Fruit fly (Drosophila melanogaster) S2 (cell line): ENCODE results near the gene Mms19.
A peak's percentile ranks its signal among the peaks of the same experiment; 100 is the strongest.

ENCODE experiments used
- CG8478 ChIP-seq: fragments of >200 bp; optimal IDR thresholded peaks from 2 replicates; lab custom pipeline; 2018
- CTCF ChIP-seq, 2 experiments: fragments of >200 bp; optimal IDR thresholded peaks; 2 replicates each; lab custom pipeline; 2018

Mms19 gene

dm6 chr3R:5214162-5214916 is 18.0 kb upstream of the Mms19 start:
- TF ChIP-seq CG8478 (lab: Kevin White, UChicago) (no peak), CTCF (optimal IDR thresholded peaks at IDR 0.05; lab: Kevin White, UChicago) (no peak)

- TF ChIP-seq CG8478 (lab: Kevin White, UChicago) = no peak
- TF ChIP-seq CTCF (optimal IDR thresholded peaks at IDR 0.05; lab: Kevin White, UChicago) = no peak
Observed at dm6 chr3R:5215334-5216307, 16.7 kb upstream of the Mms19 start.

- TF ChIP-seq CTCF (optimal IDR thresholded peaks at IDR 0.05; lab: Kevin White, UChicago) = peak; percentile 82 to 85
- TF ChIP-seq CG8478 (lab: Kevin White, UChicago) = no peak
Observed at dm6 chr3R:5216308-5216765, 16.0 kb upstream of the Mms19 start.

dm6 chr3R:5217278-5217714 is 15.0 kb upstream of the Mms19 start, which contains the start of gene cno:
TSS of gene cno (minus strand) at chr3R:5217456.
- TF ChIP-seq CTCF (optimal IDR thresholded peaks at IDR 0.05; lab: Kevin White, UChicago) = peak; percentile 53 to 66
- TF ChIP-seq CG8478 (lab: Kevin White, UChicago) = no peak

- TF ChIP-seq CG8478 (lab: Kevin White, UChicago) (no peak), CTCF (optimal IDR thresholded peaks at IDR 0.05; lab: Kevin White, UChicago) (no peak)
Observed at dm6 chr3R:5219466-5219865, 12.9 kb upstream of the Mms19 start, which contains the start of the genes Prosbeta2R2 and CG1116. TSS of gene Prosbeta2R2 (minus strand) at chr3R:5219528. TSS of gene CG1116 (plus strand) at chr3R:5219657.

- TF ChIP-seq CTCF (optimal IDR thresholded peaks at IDR 0.05; lab: Kevin White, UChicago) (no peak), CG8478 (lab: Kevin White, UChicago) (no peak)
Observed at dm6 chr3R:5223135-5223534, 9.2 kb upstream of the Mms19 start, which contains the start of gene CG2604. TSS of gene CG2604 (minus strand) at chr3R:5223365.

- TF ChIP-seq CTCF (optimal IDR thresholded peaks at IDR 0.05; lab: Kevin White, UChicago) = no peak
- TF ChIP-seq CG8478 (lab: Kevin White, UChicago) = no peak
Observed at dm6 chr3R:5223839-5224238, 8.5 kb upstream of the Mms19 start, which contains the start of gene CG14664. TSS of gene CG14664 (plus strand) at chr3R:5224139.

dm6 chr3R:5226025-5226424 is 6.3 kb upstream of the Mms19 start, which contains the start of gene Vps37B:
TSS of gene Vps37B (plus strand) at chr3R:5226158.
- TF ChIP-seq CG8478 (lab: Kevin White, UChicago) (no peak), CTCF (optimal IDR thresholded peaks at IDR 0.05; lab: Kevin White, UChicago) (no peak)

- TF ChIP-seq CG8478 (lab: Kevin White, UChicago) (no peak), CTCF (optimal IDR thresholded peaks at IDR 0.05; lab: Kevin White, UChicago) (no peak)
Observed at dm6 chr3R:5229458-5229857, 2.9 kb upstream of the Mms19 start.

dm6 chr3R:5231383-5232196 is 753 bp upstream of the Mms19 start:
- TF ChIP-seq CG8478 (lab: Kevin White, UChicago) (no peak), CTCF (optimal IDR thresholded peaks at IDR 0.05; lab: Kevin White, UChicago) (no peak)

dm6 chr3R:5237215-5237614 is 4.9 kb downstream of the Mms19 start, which contains the start of gene rtp:
TSS of gene rtp (minus strand) at chr3R:5237315.
- TF ChIP-seq CG8478 (lab: Kevin White, UChicago) (no peak), CTCF (optimal IDR thresholded peaks at IDR 0.05; lab: Kevin White, UChicago) (no peak)

dm6 chr3R:5240721-5241120 is 8.4 kb downstream of the Mms19 start, which contains the start of gene CG33293:
TSS of gene CG33293 (minus strand) at chr3R:5240735.
- no peak for TF ChIP-seq CG8478 (lab: Kevin White, UChicago)
- no peak for TF ChIP-seq CTCF (optimal IDR thresholded peaks at IDR 0.05; lab: Kevin White, UChicago)

- TF ChIP-seq CTCF (optimal IDR thresholded peaks at IDR 0.05; lab: Kevin White, UChicago) = no peak
- TF ChIP-seq CG8478 (lab: Kevin White, UChicago) = no peak
Observed at dm6 chr3R:5246950-5247349, 14.6 kb downstream of the Mms19 start.
